Fruit fly (Drosophila melanogaster): ENCODE results near the gene PhKgamma.

PhKgamma gene

DNA sequence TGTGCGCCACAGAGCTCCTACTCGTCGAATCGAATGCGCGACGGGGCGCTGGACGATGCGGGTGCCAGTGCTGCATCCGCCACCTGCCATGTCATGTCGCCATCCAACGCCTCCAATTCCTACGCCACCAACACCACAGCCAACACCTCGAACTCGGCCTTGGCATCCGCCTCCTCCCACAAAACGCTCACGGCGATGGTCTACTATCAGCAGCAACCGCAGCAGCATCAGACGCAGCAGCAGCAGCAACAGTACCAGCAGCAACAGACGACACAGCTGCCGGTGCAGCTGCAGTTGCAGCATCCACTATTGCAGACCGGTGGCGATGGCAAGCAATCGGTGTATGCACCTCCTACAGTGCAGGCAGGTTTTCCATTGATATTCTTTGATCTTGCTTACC, 5.8 kb downstream of the PhKgamma start:
- no peak for TF ChIP-seq CG15710 (tag; optimal IDR thresholded peaks at IDR 0.05)
- no peak for TF ChIP-seq CG14655 (GFP tag; optimal IDR thresholded peaks at IDR 0.05)
- TF ChIP-seq Ets98B (GFP tag; IDR thresholded peaks at IDR 0.05) = no peak
- no peak for TF ChIP-seq CG17806 (tag; optimal IDR thresholded peaks at IDR 0.05)
- TF ChIP-seq CG8159 (tag; optimal IDR thresholded peaks at IDR 0.05) = no peak
- TF ChIP-seq CG12605 (GFP tag; IDR thresholded peaks at IDR 0.05) = no peak
- TF ChIP-seq CG4496 (GFP tag; IDR thresholded peaks at IDR 0.05) = no peak
- no peak for TF ChIP-seq CG32121 (GFP tag; IDR thresholded peaks at IDR 0.05)
- no peak for TF ChIP-seq D1 (tag; optimal IDR thresholded peaks at IDR 0.05)
- TF ChIP-seq Snoo (tag; optimal IDR thresholded peaks at IDR 0.05) = no peak

DNA sequence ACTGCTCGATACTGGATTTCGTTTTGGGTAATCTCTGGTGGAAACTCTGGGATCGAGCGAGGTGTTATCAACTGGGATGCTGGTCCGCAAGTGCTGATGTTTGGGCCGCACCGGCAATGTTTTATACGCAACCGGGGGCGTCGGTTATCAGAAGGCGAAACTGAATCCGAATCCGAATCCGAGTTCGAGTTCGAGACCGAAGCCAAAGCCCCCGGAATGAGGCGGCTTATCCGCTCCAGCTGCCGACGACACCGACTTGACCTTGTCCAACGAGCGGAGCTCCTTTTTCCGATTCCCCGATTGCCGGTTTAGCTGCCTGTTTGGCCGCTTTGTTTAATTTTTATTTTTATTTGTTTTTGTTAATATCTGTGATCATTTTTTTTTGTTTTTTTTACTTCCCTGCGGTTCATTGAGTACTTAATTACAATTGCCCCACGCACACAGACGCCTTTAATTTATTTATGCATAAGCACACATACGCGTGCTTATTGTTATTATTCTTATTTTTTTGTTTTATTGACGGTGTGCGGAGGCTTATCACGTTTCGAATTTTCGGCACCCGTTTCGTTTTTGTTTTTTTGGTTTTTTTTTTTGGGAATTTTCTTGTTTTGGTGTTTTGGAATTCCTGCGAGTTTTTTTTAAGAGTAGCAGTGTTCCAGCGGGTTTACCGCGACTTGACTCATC, 10.1 kb downstream of the PhKgamma start, which contains the start of gene CG2444:
Gene CG2444, minus strand, starts transcription at position 372 of the 684 bp plus-strand sequence.
- TF ChIP-seq Snoo (tag; optimal IDR thresholded peaks at IDR 0.05) = peak; percentile 26
- no peak for TF ChIP-seq Pif1B (GFP tag; optimal IDR thresholded peaks at IDR 0.05)
- TF ChIP-seq EcR (GFP tag; optimal IDR thresholded peaks at IDR 0.05) = peak; percentile 28

dm6 chrX:11709799-11710720, 15.1 kb downstream of the PhKgamma start, which contains the start of gene FucT6:
FucT6 (minus strand) TSS chrX:11709951.
- TF ChIP-seq CG8159 (tag; optimal IDR thresholded peaks at IDR 0.05) (peak; percentile 13), CG9948 (tag; optimal IDR thresholded peaks at IDR 0.05) (peak; percentile 1), CG15710 (tag; optimal IDR thresholded peaks at IDR 0.05) (peak; percentile 7), Pif1A (GFP tag; optimal IDR thresholded peaks at IDR 0.05) (peak; percentile 39), rn (GFP tag; IDR thresholded peaks at IDR 0.05) (no peak), D1 (tag; optimal IDR thresholded peaks at IDR 0.05) (no peak), CG34367 (tag; optimal IDR thresholded peaks at IDR 0.05) (no peak), CG8301 (tag; optimal IDR thresholded peaks at IDR 0.05) (peak; percentile 16), CG17806 (tag; optimal IDR thresholded peaks at IDR 0.05) (no peak), CG14655 (GFP tag; optimal IDR thresholded peaks at IDR 0.05) (no peak), CG32121 (GFP tag; IDR thresholded peaks at IDR 0.05) (peak; percentile 73), CG13204 (GFP tag; optimal IDR thresholded peaks at IDR 0.05) (peak; percentile 27), gl (tag; optimal IDR thresholded peaks at IDR 0.05) (no peak), Ets98B (GFP tag; IDR thresholded peaks at IDR 0.05) (peak; percentile 69), CG4496 (GFP tag; IDR thresholded peaks at IDR 0.05) (peak; percentile 74; the same call in 2 of the 3 replicates), EcR (GFP tag; optimal IDR thresholded peaks at IDR 0.05) (peak; percentile 4), Snoo (tag; optimal IDR thresholded peaks at IDR 0.05) (no peak), CG12605 (GFP tag; IDR thresholded peaks at IDR 0.05) (peak; percentile 55), fd96Ca (GFP tag; IDR thresholded peaks at IDR 0.05) (peak; percentile 59; the same call in 1 of the 3 replicates), CG10348 (GFP tag; IDR thresholded peaks at IDR 0.05) (no peak), Pif1B (GFP tag; optimal IDR thresholded peaks at IDR 0.05) (peak; percentile 15)

dm6 chrX:11713808-11714528, 19.0 kb downstream of the PhKgamma start:
- TF ChIP-seq CG8301 (tag; optimal IDR thresholded peaks at IDR 0.05) (peak; percentile 22), Pif1B (GFP tag; optimal IDR thresholded peaks at IDR 0.05) (no peak), CG10348 (GFP tag; IDR thresholded peaks at IDR 0.05) (no peak), EcR (GFP tag; optimal IDR thresholded peaks at IDR 0.05) (peak; percentile 0), CG15710 (tag; optimal IDR thresholded peaks at IDR 0.05) (peak; percentile 27), Snoo (tag; optimal IDR thresholded peaks at IDR 0.05) (no peak), Ets98B (GFP tag; IDR thresholded peaks at IDR 0.05) (no peak; the same call in 1 of the 2 replicates), CG14655 (GFP tag; optimal IDR thresholded peaks at IDR 0.05) (peak; percentile 59), CG34367 (tag; optimal IDR thresholded peaks at IDR 0.05) (peak; percentile 18), fd96Ca (GFP tag; IDR thresholded peaks at IDR 0.05) (peak; percentile 55; the same call in 1 of the 3 replicates), CG32121 (GFP tag; IDR thresholded peaks at IDR 0.05) (no peak), Pif1A (GFP tag; optimal IDR thresholded peaks at IDR 0.05) (no peak), D1 (tag; optimal IDR thresholded peaks at IDR 0.05) (no peak), rn (GFP tag; IDR thresholded peaks at IDR 0.05) (no peak), CG4496 (GFP tag; IDR thresholded peaks at IDR 0.05) (peak; percentile 59; the same call in 1 of the 3 replicates), CG17806 (tag; optimal IDR thresholded peaks at IDR 0.05) (no peak), CG12605 (GFP tag; IDR thresholded peaks at IDR 0.05) (no peak; the same call in 1 of the 2 replicates), gl (tag; optimal IDR thresholded peaks at IDR 0.05) (peak; percentile 8), CG8159 (tag; optimal IDR thresholded peaks at IDR 0.05) (peak; percentile 35), CG13204 (GFP tag; optimal IDR thresholded peaks at IDR 0.05) (peak; percentile 40), CG9948 (tag; optimal IDR thresholded peaks at IDR 0.05) (no peak)
